Fruit fly (Drosophila melanogaster) whole organism, adult: ENCODE measurements around the gene pug.

ENCODE experiments used
- CG11617 ChIP-seq: fragments of 200-800 bp; sonication (Bioruptor generic); optimal IDR thresholded peaks from 2 replicates; lab custom pipeline; 2017; ENCODE audit warnings: mild to moderate bottlenecking, missing biosample characterization, missing genetic modification reagents, missing genetic modification characterization
- CG12768 ChIP-seq: fragments of 200-800 bp; sonication (Bioruptor generic); optimal IDR thresholded peaks from 2 replicates; lab custom pipeline; 2017; ENCODE audit warnings: missing biosample characterization, missing genetic modification characterization, mild to moderate bottlenecking, moderate library complexity, missing genetic modification reagents
- CG14711 ChIP-seq: fragments of 200-800 bp; sonication (Bioruptor generic); optimal IDR thresholded peaks from 2 replicates; lab custom pipeline; 2018; ENCODE audit warnings: missing biosample characterization, mild to moderate bottlenecking, missing genetic modification characterization, moderate library complexity
- CG1620 ChIP-seq: fragments of 200-800 bp; sonication (Bioruptor generic); optimal IDR thresholded peaks from 2 replicates; lab custom pipeline; 2016; ENCODE audit warnings: missing biosample characterization, missing genetic modification characterization
- CG33017 ChIP-seq: fragments of 200-800 bp; sonication (Bioruptor generic); optimal IDR thresholded peaks from 2 replicates; lab custom pipeline; 2018; ENCODE audit warnings: missing biosample characterization, mild to moderate bottlenecking, missing genetic modification characterization, moderate library complexity
- CG5204 ChIP-seq: fragments of 200-800 bp; sonication (Bioruptor generic); optimal IDR thresholded peaks from 2 replicates; lab custom pipeline; 2016; ENCODE audit warnings: missing biosample characterization, missing genetic modification characterization
- CG7045 ChIP-seq: fragments of 200-800 bp; sonication (Bioruptor generic); optimal IDR thresholded peaks from 2 replicates; lab custom pipeline; 2017; ENCODE audit warnings: missing biosample characterization, mild to moderate bottlenecking, missing genetic modification characterization
- CG7101 ChIP-seq: fragments of 200-800 bp; sonication (Bioruptor generic); optimal IDR thresholded peaks from 2 replicates; lab custom pipeline; 2018; ENCODE audit warnings: missing biosample characterization, mild to moderate bottlenecking, missing genetic modification characterization, moderate library complexity
- Clk ChIP-seq: fragments of 200-800 bp; sonication (Bioruptor generic); optimal IDR thresholded peaks from 2 replicates; lab custom pipeline; 2017; ENCODE audit warnings: missing biosample characterization, missing genetic modification characterization
- Crg-1 ChIP-seq: fragments of 200-800 bp; sonication (Bioruptor generic); optimal IDR thresholded peaks from 2 replicates; lab custom pipeline; 2016; ENCODE audit warnings: missing biosample characterization, missing genetic modification characterization
- Hr96 ChIP-seq: fragments of 200-800 bp; sonication (Bioruptor generic); optimal IDR thresholded peaks from 2 replicates; lab custom pipeline; 2016; ENCODE audit warnings: missing biosample characterization, missing genetic modification characterization
- Mnt ChIP-seq: fragments of 200-800 bp; sonication (Bioruptor generic); optimal IDR thresholded peaks from 2 replicates; lab custom pipeline; 2016; ENCODE audit warnings: missing biosample characterization, mild to moderate bottlenecking, missing genetic modification characterization
- bab1 ChIP-seq: fragments of 200-800 bp; sonication (Bioruptor generic); optimal IDR thresholded peaks from 3 replicates; lab custom pipeline; 2019; ENCODE audit warnings: missing biosample characterization, mild to moderate bottlenecking, missing genetic modification characterization, moderate library complexity
- cic ChIP-seq: fragments of 200-800 bp; sonication (Bioruptor generic); optimal IDR thresholded peaks from 2 replicates; lab custom pipeline; 2017; ENCODE audit warnings: missing biosample characterization, mild to moderate bottlenecking, missing genetic modification characterization, moderate library complexity
- cnc ChIP-seq, 2 experiments: fragments of >200 bp; optimal IDR thresholded peaks; 2 replicates each; lab custom pipeline; 2017
- kay ChIP-seq: fragments of 200-800 bp; sonication (Bioruptor generic); peaks from one replicate; lab custom pipeline; 2016; ENCODE audit warnings: missing biosample characterization, missing genetic modification characterization, borderline replicate concordance
- ovo ChIP-seq: fragments of 200-800 bp; sonication (Bioruptor generic); optimal IDR thresholded peaks from 2 replicates; lab custom pipeline; 2016; ENCODE audit warnings: missing biosample characterization, missing genetic modification characterization
- pad ChIP-seq: fragments of 200-800 bp; sonication (Bioruptor generic); optimal IDR thresholded peaks from 3 replicates; lab custom pipeline; 2017; ENCODE audit warnings: missing biosample characterization, missing genetic modification characterization, mild to moderate bottlenecking, moderate library complexity, missing genetic modification reagents
- tj ChIP-seq: fragments of 200-800 bp; sonication (Bioruptor generic); optimal IDR thresholded peaks from 3 replicates; lab custom pipeline; 2017; ENCODE audit warnings: missing biosample characterization, mild to moderate bottlenecking, missing genetic modification characterization, moderate library complexity
- toe ChIP-seq: fragments of 200-800 bp; sonication (Bioruptor generic); optimal IDR thresholded peaks from 2 replicates; lab custom pipeline; 2016; ENCODE audit warnings: missing biosample characterization, missing genetic modification characterization

The pug gene

dm6 chr3R:10680825-10681681 lies 15.3 kb upstream of the pug start, which contains the start of gene Phyhd1:
Gene Phyhd1, minus strand, starts transcription at chr3R:10680925.
- TF ChIP-seq CG7101 (tag; lab: Kevin White, UChicago) (peak; percentile 89), Hr96 (GFP tag; lab: Kevin White, UChicago) (peak; percentile 67), ovo (GFP tag; lab: Kevin White, UChicago) (peak; percentile 78), tj (GFP tag; lab: Kevin White, UChicago) (peak; percentile 44), CG12768 (GFP tag; lab: Kevin White, UChicago) (peak; percentile 71), kay (GFP tag; lab: Kevin White, UChicago) (no peak), CG7045 (GFP tag; lab: Kevin White, UChicago) (peak; percentile 69), Crg-1 (peak; percentile 2), CG5204 (peak; percentile 55), pad (no peak), Mnt (GFP tag; lab: Kevin White, UChicago) (peak; percentile 79), toe (GFP tag; lab: Kevin White, UChicago) (peak; percentile 50), CG14711 (tag; lab: Kevin White, UChicago) (peak; percentile 76), CG11617 (GFP tag; lab: Kevin White, UChicago) (peak; percentile 65), cnc (optimal IDR thresholded peaks at IDR 0.05; lab: Kevin White, UChicago) (no peak), bab1 (GFP tag; lab: Kevin White, UChicago) (peak; percentile 90), cic (GFP tag; lab: Kevin White, UChicago) (peak; percentile 92), CG33017 (tag; lab: Kevin White, UChicago) (peak; percentile 89), CG1620 (GFP tag; lab: Kevin White, UChicago) (peak; percentile 51), Clk (GFP tag; lab: Kevin White, UChicago) (peak; percentile 33)

dm6 chr3R:10681682-10681962 lies 14.7 kb upstream of the pug start:
- no peak for TF ChIP-seq Mnt (GFP tag; lab: Kevin White, UChicago)
- TF ChIP-seq pad = peak; percentile 90

dm6 chr3R:10683226-10683625 lies 13.1 kb upstream of the pug start:
- no peak for TF ChIP-seq CG11617 (GFP tag; lab: Kevin White, UChicago)
- no peak for TF ChIP-seq ovo (GFP tag; lab: Kevin White, UChicago)
- TF ChIP-seq tj (GFP tag; lab: Kevin White, UChicago) = peak; percentile 29

dm6 chr3R:10684284-10684683 lies 12.1 kb upstream of the pug start:
- TF ChIP-seq cic (GFP tag; lab: Kevin White, UChicago) (no peak), CG11617 (GFP tag; lab: Kevin White, UChicago) (no peak), CG14711 (tag; lab: Kevin White, UChicago) (no peak), cnc (optimal IDR thresholded peaks at IDR 0.05; lab: Kevin White, UChicago) (no peak), CG33017 (tag; lab: Kevin White, UChicago) (no peak), bab1 (GFP tag; lab: Kevin White, UChicago) (no peak), Mnt (GFP tag; lab: Kevin White, UChicago) (no peak), Crg-1 (no peak), CG12768 (GFP tag; lab: Kevin White, UChicago) (no peak), CG5204 (no peak), toe (GFP tag; lab: Kevin White, UChicago) (no peak), ovo (GFP tag; lab: Kevin White, UChicago) (no peak), kay (GFP tag; lab: Kevin White, UChicago) (no peak)

dm6 chr3R:10686307-10687094 lies 9.8 kb upstream of the pug start, which contains the start of gene Skel:
Gene Skel, plus strand, starts transcription at chr3R:10686943.
- TF ChIP-seq Mnt (GFP tag; lab: Kevin White, UChicago) (no peak), cnc (optimal IDR thresholded peaks at IDR 0.05; lab: Kevin White, UChicago) (no peak), Clk (GFP tag; lab: Kevin White, UChicago) (no peak), ovo (GFP tag; lab: Kevin White, UChicago) (no peak), CG1620 (GFP tag; lab: Kevin White, UChicago) (no peak), pad (no peak), Crg-1 (no peak), CG33017 (tag; lab: Kevin White, UChicago) (no peak), CG14711 (tag; lab: Kevin White, UChicago) (no peak)

- no peak for TF ChIP-seq Clk (GFP tag; lab: Kevin White, UChicago)
Observed at dm6 chr3R:10687312-10687711, 9.0 kb upstream of the pug start.
